Fruit fly (Drosophila melanogaster): ENCODE measurements around the gene CG7016.

- no peak for TF ChIP-seq psq (optimal IDR thresholded peaks at IDR 0.05)
- TF ChIP-seq h (optimal IDR thresholded peaks at IDR 0.05), result no peak
Measured at dm6 chr3R:24864719-24865400, 2.1 kb downstream of the CG7016 start, which contains the start of the genes Srg1 and Elal.

Data from Kc167 (cell line).